Fruit fly (Drosophila melanogaster): ENCODE results near the gene CD98hc.

The CD98hc gene

dm6 chr3R:8027203-8027688 lies 49.0 kb upstream of the CD98hc start (continued):
- TF ChIP-seq sd (tag; optimal IDR thresholded peaks at IDR 0.05) (no peak), pho (GFP tag; optimal IDR thresholded peaks at IDR 0.05) (peak; percentile 47), CG8478 (optimal IDR thresholded peaks at IDR 0.05) (no peak), Ets97D (GFP tag; optimal IDR thresholded peaks at IDR 0.05) (no peak), CG4328 (GFP tag; optimal IDR thresholded peaks at IDR 0.05) (peak; percentile 64), H15 (GFP tag; IDR thresholded peaks at IDR 0.05) (0 out of 3 replicates have a peak, but pooled peaks have one; percentile 48), CG31388 (GFP tag; optimal IDR thresholded peaks at IDR 0.05) (no peak), Trl (optimal IDR thresholded peaks at IDR 0.05) (peak; percentile 75 to 84), Trl (GFP tag; optimal IDR thresholded peaks at IDR 0.05) (peak; percentile 35), h (optimal IDR thresholded peaks at IDR 0.05) (no peak), Mrtf (GFP tag; IDR thresholded peaks at IDR 0.05) (0 out of 3 replicates have a peak, but pooled peaks have one; percentile 54), salm (tag; optimal IDR thresholded peaks at IDR 0.05) (peak; percentile 89), CG13296 (GFP tag; optimal IDR thresholded peaks at IDR 0.05) (peak; percentile 90), sens (GFP tag) (no peak), Pdp1 (GFP tag; optimal IDR thresholded peaks at IDR 0.05) (peak; percentile 45 to 66), CG10431 (GFP tag; optimal IDR thresholded peaks at IDR 0.05) (peak; percentile 85), CG10462 (GFP tag; optimal IDR thresholded peaks at IDR 0.05) (peak; percentile 37), lmd (GFP tag; IDR thresholded peaks at IDR 0.05) (peak; percentile 80), CG4617 (GFP tag; optimal IDR thresholded peaks at IDR 0.05; ENCODE audit: borderline replicate concordance) (peak; percentile 67), exex (tag; optimal IDR thresholded peaks at IDR 0.05) (peak; percentile 40), unc-4 (GFP tag; IDR thresholded peaks at IDR 0.05; ENCODE audit: partially characterized antibody) (no peak), CG2129 (GFP tag; IDR thresholded peaks at IDR 0.05; ENCODE audit: partially characterized antibody) (no peak), CTCF (GFP tag; optimal IDR thresholded peaks at IDR 0.05) (peak; percentile 23), dmrt11E (tag; optimal IDR thresholded peaks at IDR 0.05) (peak; percentile 70), Sox100B (GFP tag; optimal IDR thresholded peaks at IDR 0.05) (peak; percentile 92), CG9437 (GFP tag; optimal IDR thresholded peaks at IDR 0.05) (peak; percentile 94), mirr (GFP tag; optimal IDR thresholded peaks at IDR 0.05) (no peak), CG15269 (tag; optimal IDR thresholded peaks at IDR 0.05) (peak; percentile 93), Nf-YC (tag; optimal IDR thresholded peaks at IDR 0.05) (peak; percentile 74), CG10274 (GFP tag; optimal IDR thresholded peaks at IDR 0.05) (peak; percentile 39), Doc3 (GFP tag; IDR thresholded peaks at IDR 0.05; ENCODE audit: partially characterized antibody) (no peak), CG6689 (GFP tag; IDR thresholded peaks at IDR 0.05) (peak; percentile 78), Awh (GFP tag; IDR thresholded peaks at IDR 0.05) (peak; percentile 61), CG16863 (GFP tag; optimal IDR thresholded peaks at IDR 0.05) (peak; percentile 37), HLH4C (GFP tag; IDR thresholded peaks at IDR 0.05; ENCODE audit: partially characterized antibody) (no peak), CG30403 (GFP tag; optimal IDR thresholded peaks at IDR 0.05) (peak; percentile 85), zfh2 (GFP tag; optimal IDR thresholded peaks at IDR 0.05) (peak; percentile 30), Dp (GFP tag; optimal IDR thresholded peaks at IDR 0.05) (peak; percentile 11), psq (GFP tag; optimal IDR thresholded peaks at IDR 0.05) (peak; percentile 48), gcm2 (GFP tag; optimal IDR thresholded peaks at IDR 0.05) (no peak), CG7745 (tag; optimal IDR thresholded peaks at IDR 0.05) (no peak), danr (GFP tag; IDR thresholded peaks at IDR 0.05) (peak; percentile 50; the same call in 1 of the 2 replicates), Med (GFP tag) (peak; percentile 77), Gug (GFP tag; IDR thresholded peaks at IDR 0.05) (peak; percentile 2; the same call in 1 of the 4 replicates), Gsc (GFP tag; IDR thresholded peaks at IDR 0.05) (no peak), CG17802 (tag; optimal IDR thresholded peaks at IDR 0.05) (no peak), prd (optimal IDR thresholded peaks at IDR 0.05) (no peak), prd (GFP tag; IDR thresholded peaks at IDR 0.05) (peak; percentile 75), mam (GFP tag; optimal IDR thresholded peaks at IDR 0.05) (peak; percentile 27), nom (GFP tag; optimal IDR thresholded peaks at IDR 0.05) (peak; percentile 87), stwl (tag; optimal IDR thresholded peaks at IDR 0.05) (no peak), inv (GFP tag; IDR thresholded peaks at IDR 0.05; ENCODE audit: partially characterized antibody) (no peak)
